Worm (Caenorhabditis elegans): ENCODE results near the gene Y45G5AM.3.

DNA sequence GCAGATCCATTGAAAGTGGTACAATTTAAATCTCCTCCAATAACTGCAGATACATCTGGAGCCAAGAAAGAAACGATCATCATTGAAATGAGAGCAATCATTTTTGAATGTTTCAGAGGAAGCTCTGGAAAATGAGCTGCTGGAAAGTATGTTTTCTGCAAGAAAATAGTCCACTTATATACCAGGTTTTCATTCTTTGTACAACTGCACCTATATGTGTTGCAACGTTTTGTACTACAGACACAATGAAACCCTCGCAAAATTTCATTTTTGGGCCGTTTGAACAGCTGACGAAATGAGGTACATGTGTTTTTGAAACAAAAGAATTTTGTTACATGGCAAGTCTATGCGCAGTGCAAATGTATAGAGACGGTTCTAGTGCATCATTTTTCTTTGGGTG lies 46.0 kb upstream of the Y45G5AM.3 start, which contains the start of gene T05B4.9:
- TF ChIP-seq lin-39 (tag; optimal IDR thresholded peaks at IDR 0.05), result no peak
- TF ChIP-seq lsy-2 (tag; optimal IDR thresholded peaks at IDR 0.05), result no peak
- no peak for TF ChIP-seq aly-2 (tag; optimal IDR thresholded peaks at IDR 0.05)
- no peak for TF ChIP-seq R02D3.7 (tag; optimal IDR thresholded peaks at IDR 0.05)
- TF ChIP-seq ztf-4 (tag; optimal IDR thresholded peaks at IDR 0.05), result no peak
- TF ChIP-seq mdl-1 (tag; optimal IDR thresholded peaks at IDR 0.05), result no peak
- no peak for TF ChIP-seq nhr-77 (tag; optimal IDR thresholded peaks at IDR 0.05)
- no peak for TF ChIP-seq snpc-4 (tag; optimal IDR thresholded peaks at IDR 0.05)
- TF ChIP-seq nhr-10 (tag; optimal IDR thresholded peaks at IDR 0.05), result no peak
- TF ChIP-seq nhr-11 (tag; optimal IDR thresholded peaks at IDR 0.05), result no peak
- no peak for TF ChIP-seq elt-1 (tag; optimal IDR thresholded peaks at IDR 0.05)
- no peak for TF ChIP-seq nhr-237 (tag; optimal IDR thresholded peaks at IDR 0.05)
